Fruit fly (Drosophila melanogaster): ENCODE data around the gene CG33767.

DNA sequence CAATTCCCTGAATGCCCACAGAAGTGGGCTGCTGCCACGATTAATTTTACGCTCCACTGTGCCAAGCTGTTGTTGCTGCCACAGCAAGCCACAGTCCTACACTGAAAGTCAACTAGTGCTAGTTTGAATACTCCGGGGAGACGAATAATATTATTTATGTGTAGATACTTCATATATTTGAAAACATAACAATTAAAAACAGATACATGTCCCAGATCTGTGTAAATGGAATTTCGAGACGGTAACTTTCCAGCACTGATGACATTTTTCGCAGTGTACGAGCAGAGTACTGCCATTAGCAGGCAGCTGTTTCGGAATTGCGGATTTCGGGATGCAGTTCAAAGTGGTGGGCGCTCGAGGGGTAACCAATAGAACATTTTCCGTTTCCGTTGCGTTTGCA, 19.0 kb downstream of the CG33767 start:
- TF ChIP-seq CG17806 (tag; optimal IDR thresholded peaks at IDR 0.05) (no peak), gl (tag; optimal IDR thresholded peaks at IDR 0.05) (no peak)

All from whole organism, pupa.